Fruit fly (Drosophila melanogaster) whole organism, embryonic: ENCODE measurements around the gene CG31897.
A peak's percentile ranks its signal among the peaks of the same experiment; 100 is the strongest.

Experiments used
- Aef1 ChIP-seq: fragments of 200-800 bp; sonication (Bioruptor generic); IDR thresholded peaks from 3 replicates; pipeline ENCODE4 v1.3.6; 2022; ENCODE audit warnings: missing biosample characterization, missing genetic modification characterization
- Bdp1 ChIP-seq: fragments of 200-800 bp; sonication (Bioruptor generic); optimal IDR thresholded peaks from 3 replicates; lab custom pipeline; 2016; ENCODE audit warnings: missing biosample characterization, missing genetic modification characterization
- Bteb2 ChIP-seq: fragments of 200-800 bp; sonication (Bioruptor generic); optimal IDR thresholded peaks from 2 replicates; lab custom pipeline; 2016; ENCODE audit warnings: missing biosample characterization, missing genetic modification characterization
- CG11723 ChIP-seq: fragments of 200-800 bp; sonication (Bioruptor generic); optimal IDR thresholded peaks from 2 replicates; lab custom pipeline; 2017; ENCODE audit warnings: missing biosample characterization, mild to moderate bottlenecking, missing genetic modification characterization
- CG12659 ChIP-seq: fragments of 200-800 bp; sonication (Bioruptor generic); optimal IDR thresholded peaks from 3 replicates; lab custom pipeline; 2017; ENCODE audit warnings: mild to moderate bottlenecking, missing biosample characterization, missing genetic modification reagents, missing genetic modification characterization
- CG13296 ChIP-seq: fragments of 200-800 bp; sonication (Bioruptor generic); optimal IDR thresholded peaks from 3 replicates; lab custom pipeline; 2018; ENCODE audit warnings: missing biosample characterization, mild to moderate bottlenecking, missing genetic modification characterization
- CG14050 ChIP-seq: fragments of 200-800 bp; sonication (Bioruptor generic); IDR thresholded peaks from 3 replicates; pipeline ENCODE4 v1.3.6; 2022; ENCODE audit warnings: missing biosample characterization, missing genetic modification characterization
- CG14441 ChIP-seq: fragments of 200-800 bp; sonication (Bioruptor generic); IDR thresholded peaks from 2 replicates; pipeline ENCODE4 v1.3.6; 2022; ENCODE audit warnings: missing biosample characterization, missing genetic modification characterization
- CG15479 ChIP-seq: fragments of 200-800 bp; sonication (Bioruptor generic); optimal IDR thresholded peaks from 3 replicates; lab custom pipeline; 2019; ENCODE audit warnings: missing biosample characterization, mild to moderate bottlenecking, missing genetic modification characterization, moderate library complexity
- CG15601 ChIP-seq: fragments of 200-800 bp; sonication (Bioruptor generic); optimal IDR thresholded peaks from 3 replicates; lab custom pipeline; 2019; ENCODE audit warnings: missing biosample characterization, mild to moderate bottlenecking, missing genetic modification characterization, moderate library complexity
- CG16813 ChIP-seq: fragments of 200-800 bp; sonication (Bioruptor generic); IDR thresholded peaks from 3 replicates; pipeline ENCODE4 v1.3.6; 2022; ENCODE audit warnings: missing biosample characterization, missing genetic modification characterization; ENCODE audit not compliant: partially characterized antibody
- CG2120 ChIP-seq: fragments of 200-800 bp; sonication (Bioruptor generic); optimal IDR thresholded peaks from 3 replicates; lab custom pipeline; 2016; ENCODE audit warnings: missing biosample characterization, missing genetic modification characterization
- CG30403 ChIP-seq: fragments of 200-800 bp; sonication (Bioruptor generic); optimal IDR thresholded peaks from 3 replicates; lab custom pipeline; 2016; ENCODE audit warnings: missing biosample characterization, missing genetic modification characterization
- CG32532 ChIP-seq: fragments of 200-800 bp; sonication (Bioruptor generic); IDR thresholded peaks from 2 replicates; pipeline ENCODE4 v1.3.6; 2022; ENCODE audit warnings: missing biosample characterization, missing genetic modification characterization
- CG42726 ChIP-seq: fragments of 200-800 bp; sonication (Bioruptor generic); IDR thresholded peaks from 2 replicates; pipeline ENCODE4 v1.3.6; 2022; ENCODE audit warnings: missing biosample characterization, missing genetic modification characterization; ENCODE audit not compliant: partially characterized antibody
- CG4617 ChIP-seq: fragments of 200-800 bp; sonication (Bioruptor generic); optimal IDR thresholded peaks from 3 replicates; lab custom pipeline; 2016; ENCODE audit warnings: missing biosample characterization, missing genetic modification characterization, borderline replicate concordance
- CG6791 ChIP-seq: fragments of 200-800 bp; sonication (Bioruptor generic); IDR thresholded peaks from 3 replicates; pipeline ENCODE4 v1.3.6; 2022; ENCODE audit warnings: missing biosample characterization, missing genetic modification characterization; ENCODE audit not compliant: partially characterized antibody
- CG6813 ChIP-seq: fragments of 200-800 bp; sonication (Bioruptor generic); optimal IDR thresholded peaks from 2 replicates; lab custom pipeline; 2017; ENCODE audit warnings: missing biosample characterization, missing genetic modification characterization, mild to moderate bottlenecking, moderate library complexity, missing genetic modification reagents
- CG7271 ChIP-seq: fragments of 200-800 bp; sonication (Bioruptor generic); optimal IDR thresholded peaks from 2 replicates; lab custom pipeline; 2018; ENCODE audit warnings: missing biosample characterization, mild to moderate bottlenecking, missing genetic modification characterization, moderate library complexity
- CG7556 ChIP-seq: fragments of 200-800 bp; sonication (Bioruptor generic); optimal IDR thresholded peaks from 2 replicates; lab custom pipeline; 2017; ENCODE audit warnings: missing biosample characterization, mild to moderate bottlenecking, missing genetic modification characterization
- CG7745 ChIP-seq: fragments of 200-800 bp; sonication (Bioruptor generic); optimal IDR thresholded peaks from 2 replicates; lab custom pipeline; 2018; ENCODE audit warnings: missing biosample characterization, mild to moderate bottlenecking, missing genetic modification characterization, moderate library complexity
- CG8290 ChIP-seq, 3 experiments: fragments of 200-800 bp; sonication (Bioruptor generic); optimal IDR thresholded peaks; 2 replicates each; lab custom pipeline; 2016 to 2019; ENCODE audit warnings: missing biosample characterization in 3 of 3, missing genetic modification characterization in 3 of 3, mild to moderate bottlenecking in 2 of 3, moderate library complexity in 1 of 3
- CG9876 ChIP-seq: fragments of 200-800 bp; sonication (Bioruptor generic); optimal IDR thresholded peaks from 2 replicates; lab custom pipeline; 2016; ENCODE audit warnings: missing biosample characterization, missing genetic modification characterization
- CkIIα-i1 ChIP-seq: fragments of 200-800 bp; sonication (Bioruptor generic); IDR thresholded peaks from 2 replicates; pipeline ENCODE4 v1.3.6; 2022; ENCODE audit warnings: missing biosample characterization, missing genetic modification characterization
- Deaf1 ChIP-seq: fragments of 200-800 bp; optimal IDR thresholded peaks from 3 replicates; lab custom pipeline; 2019; ENCODE audit warnings: missing biosample characterization, mild to moderate bottlenecking, missing genetic modification characterization, moderate library complexity
- Dip2 ChIP-seq: fragments of 200-800 bp; sonication (Bioruptor generic); IDR thresholded peaks from 2 replicates; pipeline ENCODE4 v1.3.6; 2022; ENCODE audit warnings: missing biosample characterization, missing genetic modification characterization
- Dip3 ChIP-seq: fragments of 200-800 bp; sonication (Bioruptor generic); optimal IDR thresholded peaks from 3 replicates; lab custom pipeline; 2016; ENCODE audit warnings: missing biosample characterization, missing genetic modification characterization
- Dll ChIP-seq: fragments of 200-800 bp; sonication (Bioruptor generic); IDR thresholded peaks from 4 replicates; pipeline ENCODE4 v1.3.6; 2022; ENCODE audit warnings: missing biosample characterization, missing genetic modification characterization; ENCODE audit not compliant: partially characterized antibody
- Dp ChIP-seq: fragments of 200-800 bp; sonication (Bioruptor generic); optimal IDR thresholded peaks from 2 replicates; lab custom pipeline; 2018; ENCODE audit warnings: missing biosample characterization, mild to moderate bottlenecking, missing genetic modification characterization, moderate library complexity
- Fer1 ChIP-seq: fragments of 200-800 bp; sonication (Bioruptor generic); optimal IDR thresholded peaks from 2 replicates; lab custom pipeline; 2017; ENCODE audit warnings: missing biosample characterization, mild to moderate bottlenecking, missing genetic modification characterization
- HLH4C ChIP-seq: fragments of 200-800 bp; sonication (Bioruptor generic); IDR thresholded peaks from 3 replicates; pipeline ENCODE4 v1.3.6; 2022; ENCODE audit warnings: missing biosample characterization, missing genetic modification characterization; ENCODE audit not compliant: partially characterized antibody
- Oaz ChIP-seq: fragments of 200-800 bp; sonication (Bioruptor generic); IDR thresholded peaks from 2 replicates; pipeline ENCODE4 v1.3.6; 2022; ENCODE audit warnings: missing biosample characterization, missing genetic modification characterization
- Pdp1 ChIP-seq, 2 experiments: fragments of 200-800 bp; sonication (Bioruptor generic); optimal IDR thresholded peaks; 3 replicates each; lab custom pipeline; 2016; ENCODE audit warnings: missing biosample characterization in 2 of 2, missing genetic modification characterization in 2 of 2, mild to moderate bottlenecking in 1 of 2, moderate library complexity in 1 of 2
- Sry-δ ChIP-seq: fragments of 200-800 bp; sonication (Bioruptor generic); optimal IDR thresholded peaks from 2 replicates; lab custom pipeline; 2016; ENCODE audit warnings: missing biosample characterization, missing genetic modification characterization
- Vsx1 ChIP-seq: fragments of 200-800 bp; sonication (Bioruptor generic); optimal IDR thresholded peaks from 2 replicates; lab custom pipeline; 2017; ENCODE audit warnings: missing biosample characterization, mild to moderate bottlenecking, missing genetic modification characterization, missing genetic modification reagents
- ash1 ChIP-seq: fragments of 200-800 bp; sonication (Bioruptor generic); optimal IDR thresholded peaks from 2 replicates; lab custom pipeline; 2018; ENCODE audit warnings: missing biosample characterization, mild to moderate bottlenecking, missing genetic modification characterization
- ato ChIP-seq: fragments of 200-800 bp; sonication (Bioruptor generic); IDR thresholded peaks from 2 replicates; pipeline ENCODE4 v1.3.6; 2022; ENCODE audit warnings: missing biosample characterization, missing genetic modification characterization; ENCODE audit not compliant: partially characterized antibody
- cad ChIP-seq: fragments of >200 bp; optimal IDR thresholded peaks from 2 replicates; lab custom pipeline; 2017; ENCODE audit warnings: missing biosample characterization, missing genetic modification characterization
- cwo ChIP-seq: fragments of 200-800 bp; sonication (Bioruptor generic); optimal IDR thresholded peaks from 3 replicates; lab custom pipeline; 2017; ENCODE audit warnings: missing biosample characterization, missing genetic modification characterization, mild to moderate bottlenecking, moderate library complexity, missing genetic modification reagents
- eyg ChIP-seq: fragments of 200-800 bp; sonication (Bioruptor generic); optimal IDR thresholded peaks from 3 replicates; lab custom pipeline; 2016; ENCODE audit warnings: missing biosample characterization, missing genetic modification characterization
- her ChIP-seq: fragments of 200-800 bp; sonication (Bioruptor generic); optimal IDR thresholded peaks from 2 replicates; lab custom pipeline; 2016; ENCODE audit warnings: missing biosample characterization, missing genetic modification characterization
- hth ChIP-seq: fragments of >200 bp; optimal IDR thresholded peaks from 2 replicates; lab custom pipeline; 2017; ENCODE audit warnings: inconsistent platforms
- jing ChIP-seq: fragments of 200-800 bp; sonication (Bioruptor generic); optimal IDR thresholded peaks from 2 replicates; lab custom pipeline; 2018; ENCODE audit warnings: missing biosample characterization, mild to moderate bottlenecking, missing genetic modification characterization
- ken ChIP-seq: fragments of 200-800 bp; sonication (Bioruptor generic); IDR thresholded peaks from 3 replicates; pipeline ENCODE4 v1.3.6; 2022; ENCODE audit warnings: missing biosample characterization, missing genetic modification characterization
- knrl ChIP-seq: fragments of 200-800 bp; sonication (Bioruptor generic); IDR thresholded peaks from 3 replicates; pipeline ENCODE4 v1.3.6; 2022; ENCODE audit warnings: missing biosample characterization, missing genetic modification characterization; ENCODE audit not compliant: partially characterized antibody
- phol ChIP-seq: fragments of 200-800 bp; sonication (Bioruptor generic); optimal IDR thresholded peaks from 3 replicates; lab custom pipeline; 2018; ENCODE audit warnings: missing biosample characterization, mild to moderate bottlenecking, missing genetic modification characterization, moderate library complexity
- sim ChIP-seq: fragments of 200-800 bp; sonication (Bioruptor generic); IDR thresholded peaks from 2 replicates; pipeline ENCODE4 v1.3.6; 2022; ENCODE audit warnings: missing biosample characterization, missing genetic modification characterization
- tap ChIP-seq: fragments of 200-800 bp; optimal IDR thresholded peaks from 3 replicates; lab custom pipeline; 2019; ENCODE audit warnings: missing biosample characterization, mild to moderate bottlenecking, missing genetic modification characterization, moderate library complexity

The CG31897 gene

DNA sequence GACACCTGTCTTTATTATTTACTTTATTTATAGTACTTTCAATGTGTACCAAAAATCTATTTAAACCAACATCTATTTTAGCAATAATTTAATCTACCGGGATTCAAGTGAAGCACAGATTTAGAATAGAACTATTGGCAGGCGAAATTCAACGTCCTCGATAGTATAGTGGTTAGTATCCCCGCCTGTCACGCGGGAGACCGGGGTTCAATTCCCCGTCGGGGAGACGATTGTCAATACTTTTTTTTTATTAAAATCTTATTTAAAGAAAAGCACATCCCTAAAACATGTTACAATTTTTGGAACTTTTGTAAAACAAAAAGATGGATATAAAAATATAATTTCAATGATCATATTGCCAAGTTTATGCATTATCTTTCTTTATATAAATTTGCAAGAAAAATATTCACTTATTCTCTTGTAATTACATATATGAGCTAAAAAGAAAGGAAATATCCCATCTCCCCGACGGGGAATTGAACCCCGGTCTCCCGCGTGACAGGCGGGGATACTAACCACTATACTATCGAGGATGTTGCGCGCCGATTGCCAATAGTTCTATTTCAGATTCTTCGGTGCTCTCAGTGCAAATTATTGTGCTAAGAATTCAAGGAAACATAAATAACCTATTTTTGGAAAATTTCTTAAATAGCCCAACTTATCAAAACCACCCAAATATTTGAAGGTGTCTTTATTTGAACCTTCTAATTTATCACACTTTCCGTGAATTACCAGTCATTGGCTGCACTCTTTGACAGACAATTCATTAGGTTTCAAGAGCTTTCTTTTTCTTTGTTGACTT lies 39.6 kb downstream of the CG31897 start, which contains the start of gene CG43796 (continued):
- TF ChIP-seq CG15479 (GFP tag; lab: Kevin White, UChicago) (peak; percentile 54), CG6813 (GFP tag; lab: Kevin White, UChicago) (no peak), Dll (GFP tag; lab: Robert Waterston, UW) (peak; percentile 62; the same call in 2 of the 4 replicates), CG30403 (GFP tag; lab: Kevin White, UChicago) (no peak), Deaf1 (tag; lab: Kevin White, UChicago) (no peak), CG16813 (GFP tag; lab: Robert Waterston, UW) (peak; percentile 83), CG7745 (tag; lab: Kevin White, UChicago) (no peak), CG2120 (GFP tag; lab: Kevin White, UChicago) (no peak), CkIIα-i1 (GFP tag; lab: Robert Waterston, UW) (no peak), CG7271 (no peak), Dip2 (no peak), cad (GFP tag; lab: Kevin White, UChicago) (no peak), CG7556 (GFP tag; lab: Kevin White, UChicago) (no peak), phol (tag; lab: Kevin White, UChicago) (no peak), CG4617 (GFP tag; lab: Kevin White, UChicago) (no peak), CG14441 (GFP tag; lab: Robert Waterston, UW) (no peak), CG9876 (GFP tag; lab: Kevin White, UChicago) (no peak), CG11723 (no peak), her (no peak), tap (tag; lab: Kevin White, UChicago) (no peak), Vsx1 (no peak), Bdp1 (GFP tag; lab: Kevin White, UChicago) (peak; percentile 97), knrl (GFP tag; lab: Robert Waterston, UW) (peak; percentile 51; the same call in 1 of the 3 replicates), Pdp1 (GFP tag; optimal IDR thresholded peaks at IDR 0.05; lab: Kevin White, UChicago) (no peak), CG6791 (GFP tag; lab: Robert Waterston, UW) (peak; percentile 87), ash1 (no peak), Aef1 (GFP tag; lab: Robert Waterston, UW) (no peak), Dp (GFP tag; lab: Kevin White, UChicago) (no peak), Sry-δ (GFP tag; lab: Kevin White, UChicago) (no peak), CG42726 (GFP tag; lab: Robert Waterston, UW) (peak; percentile 41), CG32532 (GFP tag; lab: Robert Waterston, UW) (no peak), hth (lab: Kevin White, UChicago) (no peak), CG12659 (GFP tag; lab: Kevin White, UChicago) (no peak), CG14050 (GFP tag; lab: Robert Waterston, UW) (no peak), Bteb2 (GFP tag; lab: Kevin White, UChicago) (no peak), sim (GFP tag; lab: Robert Waterston, UW) (no peak), ken (GFP tag; lab: Robert Waterston, UW) (no peak), Oaz (no peak), HLH4C (GFP tag; lab: Robert Waterston, UW) (peak; percentile 68), ato (GFP tag; lab: Robert Waterston, UW) (peak; percentile 47), Fer1 (GFP tag; lab: Kevin White, UChicago) (no peak), CG8290 (GFP tag; optimal IDR thresholded peaks at IDR 0.05; lab: Kevin White, UChicago) (no peak), CG8290 (tag; optimal IDR thresholded peaks at IDR 0.05; lab: Kevin White, UChicago) (no peak), jing (no peak), CG13296 (GFP tag; lab: Kevin White, UChicago) (no peak), CG15601 (tag; lab: Kevin White, UChicago) (no peak), eyg (no peak), cwo (GFP tag; lab: Kevin White, UChicago) (no peak), Dip3 (GFP tag; lab: Kevin White, UChicago) (no peak)
